Worm (Caenorhabditis elegans) whole organism, L1 larva: ENCODE data around the gene ehs-1.

Source experiments
- F16B12.6 ChIP-seq: fragments of 150-350 bp; optimal IDR thresholded peaks from 2 replicates; lab custom pipeline; 2014; ENCODE audit warnings: missing biosample characterization, missing genetic modification characterization
- blmp-1 ChIP-seq: fragments of 150-350 bp; optimal IDR thresholded peaks from 2 replicates; lab custom pipeline; 2014; ENCODE audit warnings: missing biosample characterization, missing genetic modification characterization
- ces-1 ChIP-seq: fragments of 150-350 bp; optimal IDR thresholded peaks from 2 replicates; lab custom pipeline; 2014; ENCODE audit warnings: missing biosample characterization, missing genetic modification reagents, missing genetic modification characterization
- efl-1 ChIP-seq, 4 experiments: fragments of 150-350 bp; optimal IDR thresholded peaks in 3 of 4; peaks in 1 of 4; 1 replicate in 1 of 4; 2 replicates in 3 of 4; lab custom pipeline; 2014; ENCODE audit warnings: missing biosample characterization in 2 of 4, missing genetic modification characterization in 2 of 4, missing genetic modification reagents in 2 of 4
- elt-3 ChIP-seq, 6 experiments: fragments of 150-350 bp in 1 of 6; sonication (generic microtip); optimal IDR thresholded peaks; 2 replicates each; lab custom pipeline; 2017 to 2018; ENCODE audit warnings: missing biosample characterization in 6 of 6, missing genetic modification characterization in 6 of 6, inconsistent platforms in 1 of 6
- fkh-8 ChIP-seq: sonication (generic microtip); optimal IDR thresholded peaks from 2 replicates; lab custom pipeline; 2016; ENCODE audit warnings: mild to moderate bottlenecking, missing genetic modification characterization, missing compliant biosample characterization
- lin-13 ChIP-seq: fragments of 150-350 bp; optimal IDR thresholded peaks from 2 replicates; lab custom pipeline; 2014; ENCODE audit warnings: missing biosample characterization, missing genetic modification reagents, missing genetic modification characterization
- mdl-1 ChIP-seq, 2 experiments: fragments of 150-350 bp; optimal IDR thresholded peaks; 2 replicates each; lab custom pipeline; 2014 to 2017; ENCODE audit warnings: missing biosample characterization in 2 of 2, missing genetic modification characterization in 2 of 2, inconsistent platforms in 1 of 2
- nhr-11 ChIP-seq: fragments of 150-350 bp; optimal IDR thresholded peaks from 2 replicates; lab custom pipeline; 2014; ENCODE audit warnings: missing biosample characterization, missing genetic modification characterization
- nhr-47 ChIP-seq: sonication (generic microtip); optimal IDR thresholded peaks from 2 replicates; lab custom pipeline; 2016; ENCODE audit warnings: mild to moderate bottlenecking, missing genetic modification characterization, moderate library complexity, missing compliant biosample characterization
- snu-23 ChIP-seq: sonication (generic microtip); optimal IDR thresholded peaks from 2 replicates; lab custom pipeline; 2016; ENCODE audit warnings: missing genetic modification characterization, missing compliant biosample characterization
- sptf-1 ChIP-seq: fragments of 150-350 bp; optimal IDR thresholded peaks from 2 replicates; lab custom pipeline; 2014; ENCODE audit warnings: missing biosample characterization, missing genetic modification characterization
- unc-86 ChIP-seq: sonication (generic microtip); optimal IDR thresholded peaks from 2 replicates; lab custom pipeline; 2016; ENCODE audit warnings: missing genetic modification characterization, missing compliant biosample characterization

DNA sequence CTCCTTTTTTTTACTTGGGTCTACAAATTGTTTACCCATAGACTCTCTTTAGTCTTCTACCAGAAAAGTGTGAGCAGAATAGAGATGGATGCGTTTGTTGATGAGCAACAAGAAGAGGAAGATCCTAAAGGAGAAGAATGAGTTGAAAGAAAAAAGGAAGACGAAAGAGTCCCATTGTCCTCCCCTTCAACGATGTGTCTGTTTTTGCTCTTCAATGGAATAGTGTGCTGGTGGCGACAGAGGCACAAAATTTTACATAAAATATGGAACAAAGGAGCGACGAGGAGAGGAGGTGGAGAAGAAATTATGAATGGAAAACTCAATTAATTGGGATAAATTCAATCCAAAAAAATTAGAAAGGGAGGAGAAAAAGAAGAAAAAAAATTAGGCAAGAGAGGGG lies 40.1 kb downstream of the ehs-1 start:
- TF ChIP-seq fkh-8 (no peak), nhr-11 (tag; lab: Kevin White, UChicago) (no peak), snu-23 (GFP tag; lab: Kevin White, UChicago) (no peak), sptf-1 (tag; lab: Kevin White, UChicago) (no peak), lin-13 (no peak), ces-1 (GFP tag; lab: Kevin White, UChicago) (no peak), unc-86 (tag; lab: Kevin White, UChicago) (no peak), efl-1 (optimal IDR thresholded peaks at IDR 0.05; lab: Kevin White, UChicago) (no peak), efl-1 (GFP tag; optimal IDR thresholded peaks at IDR 0.05 in 1 of 2; lab: Kevin White, UChicago) (no peak), blmp-1 (tag; lab: Kevin White, UChicago) (no peak), nhr-47 (tag; lab: Kevin White, UChicago) (no peak), mdl-1 (tag; optimal IDR thresholded peaks at IDR 0.05; lab: Kevin White, UChicago) (no peak), elt-3 (tag; optimal IDR thresholded peaks at IDR 0.05; lab: Kevin White, UChicago) (no peak), F16B12.6 (tag; lab: Kevin White, UChicago) (no peak)
